Fruit fly (Drosophila melanogaster): ENCODE results near the gene CG45071.

Gene CG45071

DNA sequence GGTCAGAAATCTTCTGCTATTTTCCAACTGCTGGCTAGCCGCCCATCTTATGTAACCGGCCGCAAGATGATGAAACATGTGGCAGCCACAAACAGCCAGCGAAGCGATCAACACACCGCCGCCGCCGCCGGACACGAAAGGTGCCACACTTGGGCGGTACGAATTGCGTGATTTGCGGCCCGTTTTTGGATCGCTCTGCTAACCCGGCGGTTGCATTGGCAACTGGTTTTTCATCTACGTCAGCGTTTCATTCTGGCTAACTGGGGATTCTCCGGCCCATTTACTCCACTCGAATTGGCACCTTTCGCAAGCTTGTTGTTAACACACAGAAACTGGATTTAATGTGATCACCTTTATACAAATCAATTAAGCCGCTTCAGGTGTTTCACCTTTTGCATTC, 18.1 kb downstream of the CG45071 start:
- no peak for TF ChIP-seq CG6808 (GFP tag; optimal IDR thresholded peaks at IDR 0.05)
- no peak for TF ChIP-seq topi (GFP tag; optimal IDR thresholded peaks at IDR 0.05)
- TF ChIP-seq CG1621 (tag; optimal IDR thresholded peaks at IDR 0.05), result peak; percentile 25
- no peak for TF ChIP-seq Lpt (GFP tag; optimal IDR thresholded peaks at IDR 0.05)
- no peak for TF ChIP-seq svp (GFP tag)
- no peak for TF ChIP-seq salr (GFP tag; optimal IDR thresholded peaks at IDR 0.05)
- TF ChIP-seq ss (GFP tag; optimal IDR thresholded peaks at IDR 0.05), result peak in 1 of 2 experiments; percentile 69
- peak; percentile 72 for TF ChIP-seq Eip78C (GFP tag)
- TF ChIP-seq fd59A (GFP tag; optimal IDR thresholded peaks at IDR 0.05), result no peak
- no peak for TF ChIP-seq CG8119 (GFP tag; IDR thresholded peaks at IDR 0.05)

DNA sequence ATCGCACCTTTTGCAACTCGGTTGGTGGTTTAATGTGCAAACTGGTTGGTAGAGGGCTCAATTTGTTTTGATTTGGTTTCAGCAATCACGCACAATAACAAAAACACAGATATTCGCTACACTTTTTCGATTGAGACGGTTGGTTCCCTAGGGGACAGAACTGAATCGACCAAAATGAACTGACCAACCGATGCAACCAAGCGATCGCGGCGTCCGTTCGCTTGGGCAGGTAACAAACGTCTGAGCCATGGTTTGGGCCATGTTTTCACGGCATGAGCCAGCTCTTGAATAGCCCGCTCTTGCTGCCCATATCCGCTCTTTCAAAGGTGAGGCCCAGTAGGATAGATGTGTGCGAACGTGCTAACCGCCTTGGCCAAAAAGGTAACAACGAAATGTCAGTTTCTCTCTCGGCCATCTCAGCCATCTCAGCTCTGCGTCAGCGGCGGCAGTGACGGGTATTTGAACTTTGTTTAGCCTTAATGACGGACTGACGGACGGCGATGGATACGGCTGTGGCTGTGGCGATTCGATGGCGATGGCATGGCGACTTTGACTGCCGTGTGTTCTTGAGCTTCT, 19.5 kb downstream of the CG45071 start, which contains the start of gene CG16959:
CG16959 (minus strand) TSS at position 245 of the 576 bp plus-strand sequence.
- TF ChIP-seq CG8119 (GFP tag; IDR thresholded peaks at IDR 0.05) (0 out of 3 replicates have a peak, but pooled peaks have one; percentile 19), Sox15 (GFP tag; optimal IDR thresholded peaks at IDR 0.05) (no peak), CG1621 (tag; optimal IDR thresholded peaks at IDR 0.05) (peak; percentile 41), dsx (GFP tag; optimal IDR thresholded peaks at IDR 0.05; ENCODE audit: poor library complexity, severe bottlenecking) (peak; percentile 29), Eip78C (GFP tag) (no peak), CG6854 (GFP tag; optimal IDR thresholded peaks at IDR 0.05) (peak; percentile 80), CG4318 (GFP tag; optimal IDR thresholded peaks at IDR 0.05) (no peak)

DNA sequence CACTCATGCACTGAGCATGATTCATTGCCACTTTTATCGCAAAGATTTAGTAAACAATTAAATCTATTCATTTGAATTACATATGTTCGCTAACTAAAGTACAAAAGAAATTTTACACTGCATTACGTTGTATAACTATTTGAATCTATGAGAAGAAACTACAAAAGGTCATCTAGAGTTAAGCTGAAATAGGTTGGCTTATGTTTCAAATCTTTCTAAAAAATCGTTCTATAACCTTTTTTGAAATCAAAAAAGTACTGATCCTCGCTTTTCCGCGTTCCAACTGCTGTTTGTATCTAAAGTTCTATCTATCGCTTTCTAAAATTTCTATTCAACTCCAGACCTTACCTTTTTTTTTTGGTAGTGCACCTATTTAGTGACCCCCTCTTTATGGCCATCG, 20.0 kb downstream of the CG45071 start:
- no peak for TF ChIP-seq fd85E (GFP tag; optimal IDR thresholded peaks at IDR 0.05)
- TF ChIP-seq CG10631 (GFP tag; optimal IDR thresholded peaks at IDR 0.05), result peak; percentile 25

DNA sequence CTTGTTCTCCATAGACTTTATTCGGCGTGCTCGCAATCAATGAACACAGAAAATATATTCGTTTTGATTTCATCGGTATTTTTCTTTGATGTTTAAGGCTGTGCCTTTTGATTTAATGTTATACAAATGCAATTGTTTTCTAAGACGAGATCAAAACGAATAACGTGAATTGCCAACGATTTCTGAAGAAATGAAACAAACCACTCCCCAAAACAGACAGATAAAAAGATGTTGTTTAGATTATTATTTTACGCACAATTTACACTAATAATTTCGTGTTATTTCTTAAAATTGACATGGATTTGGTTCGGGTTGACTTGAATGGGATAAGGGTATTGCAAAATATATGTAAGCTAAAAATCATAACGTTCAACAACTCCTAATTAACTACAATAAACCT, 25.6 kb downstream of the CG45071 start, which contains the start of gene CG13457:
CG13457 (minus strand) TSS at position 101 of the 400 bp plus-strand sequence.
- TF ChIP-seq salr (GFP tag; optimal IDR thresholded peaks at IDR 0.05), result no peak
- no peak for TF ChIP-seq Eip93F (GFP tag; optimal IDR thresholded peaks at IDR 0.05)
- no peak for TF ChIP-seq pdm3 (GFP tag; optimal IDR thresholded peaks at IDR 0.05)
- TF ChIP-seq cyc (GFP tag; optimal IDR thresholded peaks at IDR 0.05), result no peak
- TF ChIP-seq CG1621 (tag; optimal IDR thresholded peaks at IDR 0.05), result no peak
- TF ChIP-seq Sox14 (GFP tag; optimal IDR thresholded peaks at IDR 0.05), result no peak
- TF ChIP-seq fkh (GFP tag; optimal IDR thresholded peaks at IDR 0.05), result no peak
- TF ChIP-seq CG3032 (tag; optimal IDR thresholded peaks at IDR 0.05), result no peak
- no peak for TF ChIP-seq esn (GFP tag; optimal IDR thresholded peaks at IDR 0.05)
- no peak for TF ChIP-seq CG32006 (GFP tag; optimal IDR thresholded peaks at IDR 0.05)
- no peak for TF ChIP-seq ss (GFP tag; optimal IDR thresholded peaks at IDR 0.05)
- TF ChIP-seq CG9139 (GFP tag; optimal IDR thresholded peaks at IDR 0.05), result no peak
- TF ChIP-seq Hr4 (GFP tag; optimal IDR thresholded peaks at IDR 0.05), result no peak
- TF ChIP-seq CG11902 (GFP tag; optimal IDR thresholded peaks at IDR 0.05), result no peak
- no peak for TF ChIP-seq CG6854 (GFP tag; optimal IDR thresholded peaks at IDR 0.05)
- TF ChIP-seq CG16779 (tag; optimal IDR thresholded peaks at IDR 0.05), result no peak
- TF ChIP-seq Lpt (GFP tag; optimal IDR thresholded peaks at IDR 0.05), result no peak
- TF ChIP-seq CG15336 (GFP tag; IDR thresholded peaks at IDR 0.05), result no peak
- no peak for TF ChIP-seq CG11762 (GFP tag; optimal IDR thresholded peaks at IDR 0.05; ENCODE audit: insufficient read depth)

DNA sequence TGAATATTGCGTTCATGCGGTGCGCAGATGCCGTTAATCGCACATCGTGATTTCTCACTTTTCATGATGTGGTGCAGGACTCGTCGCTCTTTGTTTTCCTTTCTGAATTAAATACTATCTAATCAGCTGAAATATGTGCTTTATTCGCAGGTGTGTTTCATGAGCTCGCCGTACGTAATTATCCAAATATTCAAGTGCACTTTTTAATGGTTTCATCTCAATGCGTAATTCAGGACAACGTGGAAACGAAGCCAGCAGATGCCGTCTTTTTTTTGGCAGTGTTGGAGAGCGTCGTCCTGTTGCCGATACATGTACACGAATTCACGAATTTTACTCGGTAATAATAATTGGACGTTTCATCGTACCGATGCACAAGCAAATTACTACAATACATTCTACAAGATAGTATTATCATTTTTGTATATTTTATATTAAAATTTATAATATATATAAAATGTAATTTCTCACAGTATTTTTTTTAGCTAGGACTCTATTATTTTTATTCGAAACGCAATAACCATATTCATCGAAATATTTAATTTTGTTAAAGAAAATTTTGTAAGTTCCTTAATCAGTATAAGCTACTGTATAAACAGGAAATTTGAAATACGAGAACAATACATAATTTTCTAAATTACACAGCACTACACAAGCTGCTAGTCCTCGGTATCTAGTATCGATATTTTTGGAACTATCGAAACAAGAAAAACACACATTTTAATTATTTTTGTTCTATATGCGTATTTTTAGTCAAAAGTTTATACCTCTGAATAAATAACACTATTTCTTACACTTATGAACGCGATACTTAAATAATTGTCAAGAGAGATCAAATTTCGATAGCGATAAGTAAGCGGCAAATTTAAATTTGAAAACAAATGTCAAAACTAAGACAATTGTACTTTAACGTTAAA, 31.2 kb downstream of the CG45071 start, which contains the start of gene CG12316:
CG12316 (minus strand) TSS at position 276 of the 914 bp plus-strand sequence.
- TF ChIP-seq CG1621 (tag; optimal IDR thresholded peaks at IDR 0.05) (peak; percentile 95), acj6 (GFP tag; optimal IDR thresholded peaks at IDR 0.05) (peak; percentile 93), esn (GFP tag; optimal IDR thresholded peaks at IDR 0.05) (peak; percentile 99), dsx (GFP tag; optimal IDR thresholded peaks at IDR 0.05; ENCODE audit: poor library complexity, severe bottlenecking) (peak; percentile 92), Eip75B (GFP tag; optimal IDR thresholded peaks at IDR 0.05) (peak; percentile 98), Sox102F (GFP tag; optimal IDR thresholded peaks at IDR 0.05) (peak; percentile 99), Hr4 (GFP tag; optimal IDR thresholded peaks at IDR 0.05) (peak; percentile 97), eg (GFP tag; IDR thresholded peaks at IDR 0.05) (peak; percentile 90), CG4318 (GFP tag; optimal IDR thresholded peaks at IDR 0.05) (peak; percentile 88), Eip93F (GFP tag; optimal IDR thresholded peaks at IDR 0.05) (peak; percentile 85), CG11294 (GFP tag; IDR thresholded peaks at IDR 0.05) (peak; percentile 72), Hr38 (GFP tag; optimal IDR thresholded peaks at IDR 0.05) (no peak), CG31627 (GFP tag; optimal IDR thresholded peaks at IDR 0.05) (peak; percentile 97), Met (GFP tag; optimal IDR thresholded peaks at IDR 0.05) (peak; percentile 98), fkh (GFP tag; optimal IDR thresholded peaks at IDR 0.05) (no peak), CG6854 (GFP tag; optimal IDR thresholded peaks at IDR 0.05) (peak; percentile 97), CG9139 (GFP tag; optimal IDR thresholded peaks at IDR 0.05) (peak; percentile 85), Eip78C (GFP tag) (peak; percentile 99), CG6792 (GFP tag; optimal IDR thresholded peaks at IDR 0.05) (peak; percentile 95)

Data from whole organism, prepupa.